Fruit fly (Drosophila melanogaster) whole organism, prepupa: ENCODE measurements around the gene CG16813.

Source experiments
- CG6276 ChIP-seq: fragments of 200-800 bp; sonication (Bioruptor generic); optimal IDR thresholded peaks from 2 replicates; lab custom pipeline; 2017; ENCODE audit warnings: missing biosample characterization, mild to moderate bottlenecking, missing genetic modification characterization
- Hr39 ChIP-seq: fragments of 200-800 bp; sonication (Bioruptor generic); optimal IDR thresholded peaks from 2 replicates; lab custom pipeline; 2016; ENCODE audit warnings: missing biosample characterization, missing genetic modification characterization

- TF ChIP-seq CG6276 (GFP tag; lab: Kevin White, UChicago) (no peak), Hr39 (GFP tag; lab: Kevin White, UChicago) (no peak)
Observed at dm6 chr2L:13257177-13257576, 29.8 kb downstream of the CG16813 start, which contains the start of gene Naa20B.
